Worm (Caenorhabditis elegans): Measurements from ENCODE around the gene T07G12.4.

- TF ChIP-seq ztf-11 (tag; optimal IDR thresholded peaks at IDR 0.05) (no peak), ZK546.5 (tag; optimal IDR thresholded peaks at IDR 0.05) (no peak), egl-27 (tag; optimal IDR thresholded peaks at IDR 0.05) (no peak), ztf-1 (GFP tag; conservative IDR thresholded peaks at IDR 0.05) (no peak), F13H6.1 (tag; optimal IDR thresholded peaks at IDR 0.05) (no peak), fos-1 (tag; optimal IDR thresholded peaks at IDR 0.05) (no peak), lsy-2 (tag; optimal IDR thresholded peaks at IDR 0.05) (no peak)
Measured at ce11 chrIV:10518652-10519051, 19.8 kb downstream of the T07G12.4 start.
